Worm (Caenorhabditis elegans) whole organism, L1 larva: ENCODE data around the gene gst-35.

Source experiments
- F16B12.6 ChIP-seq: fragments of 150-350 bp; optimal IDR thresholded peaks from 2 replicates; lab custom pipeline; 2014; ENCODE audit warnings: missing biosample characterization, missing genetic modification characterization
- dpl-1 ChIP-seq, 3 experiments: fragments of 150-350 bp in 2 of 3; sonication (generic microtip) in 1 of 3; optimal IDR thresholded peaks; 2 replicates each; lab custom pipeline; 2014 to 2017; ENCODE audit warnings: missing biosample characterization in 3 of 3, missing genetic modification characterization in 3 of 3, missing genetic modification reagents in 3 of 3
- dsc-1 ChIP-seq: sonication (generic microtip); optimal IDR thresholded peaks from 2 replicates; lab custom pipeline; 2016; ENCODE audit warnings: mild to moderate bottlenecking, missing genetic modification characterization, missing compliant biosample characterization
- elt-2 ChIP-seq: sonication (generic microtip); optimal IDR thresholded peaks from 2 replicates; lab custom pipeline; 2016; ENCODE audit warnings: missing genetic modification characterization, mild to moderate bottlenecking, inconsistent platforms, missing compliant biosample characterization, missing genetic modification reagents
- fkh-10 ChIP-seq: sonication (generic microtip); optimal IDR thresholded peaks from 2 replicates; lab custom pipeline; 2017; ENCODE audit warnings: missing biosample characterization, missing genetic modification reagents, missing genetic modification characterization
- lin-15B ChIP-seq: fragments of 150-350 bp; sonication (generic microtip); optimal IDR thresholded peaks from 3 replicates; lab custom pipeline; 2014; ENCODE audit warnings: missing biosample characterization, missing genetic modification characterization
- lsy-2 ChIP-seq, 2 experiments: fragments of 150-350 bp; optimal IDR thresholded peaks; 2 replicates each; lab custom pipeline; 2014; ENCODE audit warnings: missing biosample characterization in 2 of 2, missing genetic modification characterization in 2 of 2
- nhr-28 ChIP-seq: fragments of 150-350 bp; optimal IDR thresholded peaks from 2 replicates; lab custom pipeline; 2014; ENCODE audit warnings: missing biosample characterization, missing genetic modification characterization
- nhr-85 ChIP-seq: sonication (generic microtip); peaks from one replicate; lab custom pipeline; 2016; ENCODE audit warnings: missing genetic modification characterization, inconsistent platforms, missing compliant biosample characterization
- rnt-1 ChIP-seq: sonication (generic microtip); optimal IDR thresholded peaks from 2 replicates; lab custom pipeline; 2016; ENCODE audit warnings: mild to moderate bottlenecking, missing genetic modification characterization, moderate library complexity, missing compliant biosample characterization
- skn-1 ChIP-seq: fragments of 150-350 bp; optimal IDR thresholded peaks from 2 replicates; lab custom pipeline; 2014; ENCODE audit warnings: missing biosample characterization, missing genetic modification characterization
- unc-30 ChIP-seq: sonication (generic microtip); optimal IDR thresholded peaks from 2 replicates; lab custom pipeline; 2017; ENCODE audit warnings: missing biosample characterization, missing genetic modification characterization
- xbp-1 ChIP-seq: sonication (generic microtip); optimal IDR thresholded peaks from 2 replicates; lab custom pipeline; 2016; ENCODE audit warnings: missing genetic modification characterization, missing compliant biosample characterization

DNA sequence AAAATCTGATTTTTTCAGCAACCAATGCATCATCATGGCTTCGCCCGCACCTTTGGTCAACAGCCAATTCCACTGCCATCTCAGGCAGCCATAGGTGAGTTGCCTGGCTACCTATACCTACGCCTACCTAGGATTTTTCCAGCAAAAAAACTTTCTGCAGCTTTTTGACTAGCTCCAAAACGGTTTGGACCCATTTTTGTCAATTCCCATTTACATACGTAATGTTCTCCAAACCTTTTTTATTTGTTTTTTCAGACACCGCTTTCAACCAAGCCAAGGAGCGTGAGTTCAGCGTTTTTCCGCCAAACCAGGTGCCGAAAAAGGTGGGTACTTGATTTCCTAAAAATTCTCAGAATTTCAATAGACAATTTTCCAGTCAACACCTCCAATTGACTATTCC, 41.5 kb downstream of the gst-35 start:
- TF ChIP-seq xbp-1 (tag; lab: Kevin White, UChicago) = no peak
- no peak for TF ChIP-seq elt-2 (tag; lab: Kevin White, UChicago)
- TF ChIP-seq skn-1 (tag; lab: Kevin White, UChicago) = no peak
- TF ChIP-seq rnt-1 (tag; lab: Kevin White, UChicago) = no peak
- no peak for TF ChIP-seq lin-15B (tag; lab: Kevin White, UChicago)
- no peak for TF ChIP-seq nhr-85 (tag; lab: Kevin White, UChicago)
- TF ChIP-seq dsc-1 (tag; lab: Kevin White, UChicago) = no peak
- TF ChIP-seq nhr-28 (tag; lab: Kevin White, UChicago) = no peak
- no peak for TF ChIP-seq fkh-10
- no peak for TF ChIP-seq dpl-1 (GFP tag; optimal IDR thresholded peaks at IDR 0.05; lab: Kevin White, UChicago)
- TF ChIP-seq lsy-2 (tag; optimal IDR thresholded peaks at IDR 0.05; lab: Kevin White, UChicago) = no peak
- no peak for TF ChIP-seq unc-30 (tag; lab: Kevin White, UChicago)
- TF ChIP-seq F16B12.6 (tag; lab: Kevin White, UChicago) = no peak
